Fruit fly (Drosophila melanogaster) whole organism, adult: ENCODE data around the gene Dh31.
A peak's percentile ranks its signal among the peaks of the same experiment; 100 is the strongest.

Source experiments
- CG11617 ChIP-seq: fragments of 200-800 bp; sonication (Bioruptor generic); optimal IDR thresholded peaks from 2 replicates; lab custom pipeline; 2017; ENCODE audit warnings: mild to moderate bottlenecking, missing biosample characterization, missing genetic modification reagents, missing genetic modification characterization
- CG12768 ChIP-seq: fragments of 200-800 bp; sonication (Bioruptor generic); optimal IDR thresholded peaks from 2 replicates; lab custom pipeline; 2017; ENCODE audit warnings: missing biosample characterization, missing genetic modification characterization, mild to moderate bottlenecking, moderate library complexity, missing genetic modification reagents
- CG5204 ChIP-seq: fragments of 200-800 bp; sonication (Bioruptor generic); optimal IDR thresholded peaks from 2 replicates; lab custom pipeline; 2016; ENCODE audit warnings: missing biosample characterization, missing genetic modification characterization
- Hr96 ChIP-seq: fragments of 200-800 bp; sonication (Bioruptor generic); optimal IDR thresholded peaks from 2 replicates; lab custom pipeline; 2016; ENCODE audit warnings: missing biosample characterization, missing genetic modification characterization
- kay ChIP-seq: fragments of 200-800 bp; sonication (Bioruptor generic); peaks from one replicate; lab custom pipeline; 2016; ENCODE audit warnings: missing biosample characterization, missing genetic modification characterization, borderline replicate concordance
- ovo ChIP-seq: fragments of 200-800 bp; sonication (Bioruptor generic); optimal IDR thresholded peaks from 2 replicates; lab custom pipeline; 2016; ENCODE audit warnings: missing biosample characterization, missing genetic modification characterization
- tj ChIP-seq: fragments of 200-800 bp; sonication (Bioruptor generic); optimal IDR thresholded peaks from 3 replicates; lab custom pipeline; 2017; ENCODE audit warnings: missing biosample characterization, mild to moderate bottlenecking, missing genetic modification characterization, moderate library complexity

DNA sequence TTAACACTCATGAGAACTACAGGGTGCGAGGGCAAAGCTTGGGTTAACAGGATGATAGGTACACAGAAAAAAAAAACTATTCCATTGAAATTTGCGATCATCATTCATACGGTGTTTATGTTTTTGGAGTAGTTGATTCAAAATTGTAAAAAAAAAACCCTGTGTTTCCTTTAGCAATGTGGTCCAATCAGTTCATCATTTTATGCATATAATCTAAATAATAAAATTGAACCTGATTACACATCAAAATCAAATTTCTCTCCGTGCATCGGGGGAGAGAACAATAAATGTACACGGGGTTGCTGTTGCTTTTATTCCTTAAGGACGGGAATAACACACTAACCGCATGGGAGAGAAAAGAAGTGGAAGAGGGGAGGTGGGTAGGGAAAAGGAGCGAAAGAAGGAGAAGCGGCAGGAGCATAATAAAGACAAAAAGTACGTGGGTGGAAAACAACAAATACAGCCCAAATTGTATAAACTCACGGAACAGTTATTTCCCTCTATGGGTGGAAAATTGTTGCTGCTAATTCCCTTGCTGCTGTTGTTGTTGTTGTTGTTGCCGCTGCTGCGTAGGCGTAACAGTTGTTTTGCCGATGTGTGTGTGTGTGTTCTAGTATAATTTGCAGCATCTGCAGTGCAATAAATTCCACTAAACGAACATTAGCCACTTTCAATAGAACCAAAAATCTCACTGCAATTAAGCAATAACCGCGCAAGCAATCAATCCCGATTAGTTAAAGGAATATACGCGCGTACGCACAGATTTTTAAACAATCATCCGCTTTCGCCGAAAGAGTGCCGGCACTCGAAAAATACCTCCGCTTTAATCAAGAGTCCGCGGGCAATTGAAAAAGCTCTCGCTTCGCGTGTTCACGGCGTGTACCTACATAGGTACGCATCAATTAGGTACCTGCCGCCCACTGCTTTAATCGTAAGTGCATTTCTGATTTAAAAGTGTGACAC is 43.2 kb downstream of the Dh31 start, which contains the start of gene Agpat2:
- TF ChIP-seq CG5204 (GFP tag; lab: Kevin White, UChicago) (no peak), ovo (no peak), tj (GFP tag; lab: Kevin White, UChicago) (no peak), CG11617 (GFP tag; lab: Kevin White, UChicago) (no peak), CG12768 (GFP tag; lab: Kevin White, UChicago) (no peak), Hr96 (GFP tag; lab: Kevin White, UChicago) (no peak), kay (GFP tag; lab: Kevin White, UChicago) (peak; percentile 82)
